Fruit fly (Drosophila melanogaster) whole organism, pupa: ENCODE measurements around the gene Cpr66D.

Source experiments
- CG10348 ChIP-seq: fragments of 200-800 bp; sonication (Bioruptor generic); IDR thresholded peaks from 2 replicates; pipeline ENCODE4 v1.3.6; 2022; ENCODE audit warnings: missing biosample characterization, missing genetic modification characterization
- CG12605 ChIP-seq: fragments of 200-800 bp; sonication (Bioruptor generic); IDR thresholded peaks from 2 replicates; pipeline ENCODE4 v1.3.6; 2022; ENCODE audit warnings: missing biosample characterization, missing genetic modification characterization
- CG14655 ChIP-seq: fragments of 200-800 bp; sonication (Bioruptor generic); optimal IDR thresholded peaks from 3 replicates; lab custom pipeline; 2017; ENCODE audit warnings: mild to moderate bottlenecking, missing biosample characterization, missing genetic modification reagents, missing genetic modification characterization
- CG32121 ChIP-seq: fragments of 200-800 bp; sonication (Bioruptor generic); IDR thresholded peaks from 2 replicates; pipeline ENCODE4 v1.3.6; 2022; ENCODE audit warnings: missing biosample characterization, missing genetic modification characterization
- CG8301 ChIP-seq: fragments of 200-800 bp; sonication (Bioruptor generic); optimal IDR thresholded peaks from 2 replicates; lab custom pipeline; 2018; ENCODE audit warnings: missing biosample characterization, mild to moderate bottlenecking, missing genetic modification characterization
- EcR ChIP-seq: fragments of 200-800 bp; sonication (Bioruptor generic); optimal IDR thresholded peaks from 3 replicates; lab custom pipeline; 2019; ENCODE audit warnings: missing biosample characterization, missing genetic modification characterization, mild to moderate bottlenecking, moderate library complexity, missing genetic modification reagents
- Ets98B ChIP-seq: fragments of 200-800 bp; sonication (Bioruptor generic); IDR thresholded peaks from 2 replicates; pipeline ENCODE4 v1.3.6; 2022; ENCODE audit warnings: missing biosample characterization, missing genetic modification characterization

- TF ChIP-seq CG10348 (GFP tag; lab: Robert Waterston, UW) (no peak), CG32121 (GFP tag; lab: Robert Waterston, UW) (no peak), EcR (GFP tag; lab: Kevin White, UChicago) (no peak), Ets98B (GFP tag; lab: Robert Waterston, UW) (no peak), CG8301 (tag; lab: Kevin White, UChicago) (no peak), CG12605 (no peak), CG14655 (no peak)
These were observed 18.8 kb upstream of the Cpr66D start for dm6 chr3L:8621465-8621864.
